Fruit fly (Drosophila melanogaster) whole organism, wandering third instar larva: ENCODE data around the gene CG1309.

Experiments used
- Dfd ChIP-seq: fragments of >200 bp; optimal IDR thresholded peaks from 2 replicates; lab custom pipeline; 2017; ENCODE audit warnings: missing biosample characterization, missing genetic modification characterization
- Hr78 ChIP-seq: fragments of >200 bp; optimal IDR thresholded peaks from 2 replicates; lab custom pipeline; 2017; ENCODE audit warnings: missing biosample characterization, missing genetic modification characterization
- Mio ChIP-seq: sonication (Bioruptor generic); optimal IDR thresholded peaks from 2 replicates; lab custom pipeline; 2016; ENCODE audit warnings: missing biosample characterization, missing genetic modification characterization
- Rel ChIP-seq, 2 experiments: fragments of 200-800 bp; sonication (Bioruptor generic) in 1 of 2; optimal IDR thresholded peaks; 2 replicates in 1 of 2; 3 replicates in 1 of 2; lab custom pipeline; 2016 to 2019; ENCODE audit warnings: mild to moderate bottlenecking in 2 of 2, missing biosample characterization in 2 of 2, missing genetic modification characterization in 2 of 2, moderate library complexity in 1 of 2
- br ChIP-seq: fragments of 200-800 bp; sonication (Bioruptor generic); optimal IDR thresholded peaks from 2 replicates; lab custom pipeline; 2016; ENCODE audit warnings: missing biosample characterization, missing genetic modification characterization
- psq ChIP-seq: fragments of 200-800 bp; sonication (Bioruptor generic); optimal IDR thresholded peaks from 3 replicates; lab custom pipeline; 2017; ENCODE audit warnings: missing biosample characterization, mild to moderate bottlenecking, missing genetic modification characterization, moderate library complexity

DNA sequence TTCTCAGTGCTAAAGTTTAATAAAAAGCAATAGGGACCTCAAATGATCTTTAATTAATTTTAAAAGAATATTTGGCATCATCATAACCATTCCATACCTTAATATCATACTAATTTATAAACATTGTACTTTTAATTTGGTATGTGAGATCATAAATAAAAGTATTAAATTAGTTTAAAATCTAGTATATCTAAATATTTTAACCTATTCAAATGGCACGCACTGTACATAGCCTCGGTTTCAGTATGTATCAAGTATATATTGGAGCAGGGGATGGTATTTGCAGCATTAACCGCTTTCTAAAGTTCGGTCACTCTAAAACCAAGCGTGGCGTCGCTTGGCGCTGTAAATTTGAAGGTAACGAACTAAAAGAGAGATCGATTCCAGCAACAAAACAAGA lies 16.8 kb upstream of the CG1309 start, which contains the start of gene pav:
- TF ChIP-seq Hr78 (GFP tag; lab: Kevin White, UChicago) (no peak), br (GFP tag; lab: Kevin White, UChicago) (no peak), psq (GFP tag; lab: Kevin White, UChicago) (no peak), Rel (GFP tag; optimal IDR thresholded peaks at IDR 0.05; lab: Kevin White, UChicago) (no peak), Rel (tag; optimal IDR thresholded peaks at IDR 0.05; lab: Kevin White, UChicago) (no peak), Mio (GFP tag; lab: Kevin White, UChicago) (no peak), Dfd (GFP tag; lab: Kevin White, UChicago) (no peak)
